Fruit fly (Drosophila melanogaster): ENCODE results near the gene CG2145.

DNA sequence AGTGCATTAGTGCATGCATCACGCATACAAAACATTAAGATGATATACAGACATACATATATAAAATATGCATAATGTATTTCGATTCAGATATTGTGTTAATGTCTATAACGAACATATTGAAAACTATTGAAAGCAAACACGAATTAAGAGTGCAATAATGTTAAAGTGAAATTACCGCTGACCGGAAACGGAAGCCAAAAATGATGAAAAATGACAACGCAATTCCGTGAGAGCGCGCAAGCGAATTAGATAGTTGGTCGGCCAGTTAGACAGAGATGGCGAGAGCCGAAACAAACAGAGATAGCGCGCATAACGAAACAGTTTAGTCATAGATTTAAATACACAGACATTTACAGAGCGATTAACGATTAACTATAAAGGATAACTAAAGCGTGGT is 5.0 kb upstream of the CG2145 start:
- TF ChIP-seq CG10348 (GFP tag; IDR thresholded peaks at IDR 0.05) (no peak), CG8301 (tag; optimal IDR thresholded peaks at IDR 0.05) (no peak), CG9948 (tag; optimal IDR thresholded peaks at IDR 0.05) (no peak)
